Fruit fly (Drosophila melanogaster): ENCODE results near the gene CG7457.

- TF ChIP-seq fd96Cb (tag; optimal IDR thresholded peaks at IDR 0.05): no peak
- TF ChIP-seq Poxn (GFP tag; IDR thresholded peaks at IDR 0.05): no peak
Observed at dm6 chr3L:7732141-7732748, 6.0 kb upstream of the CG7457 start, which contains the start of gene CG8492.
